Worm (Caenorhabditis elegans) whole organism, L4 larva: ENCODE results near the gene C16H3.3.

Experiments used
- F26F4.8 ChIP-seq: fragments of 200-800 bp; sonication (Bioruptor generic); conservative IDR thresholded peaks from 2 replicates; pipeline ENCODE4 v1.3.6; 2022; ENCODE audit warnings: missing genetic modification characterization, missing compliant biosample characterization
- T20F7.1 ChIP-seq: fragments of 200-800 bp; sonication (Bioruptor generic); optimal IDR thresholded peaks from 2 replicates; lab custom pipeline; 2018; ENCODE audit warnings: mild to moderate bottlenecking, missing genetic modification characterization, missing compliant biosample characterization
- Y75B8A.6 ChIP-seq: fragments of 200-800 bp; sonication (Bioruptor generic); IDR thresholded peaks from 2 replicates; pipeline ENCODE4 v1.3.6; 2022; ENCODE audit warnings: missing genetic modification reagents, missing genetic modification characterization, missing compliant biosample characterization
- ZK546.5 ChIP-seq, 2 experiments: sonication (generic microtip); optimal IDR thresholded peaks; 2 replicates each; lab custom pipeline; 2017; ENCODE audit warnings: missing biosample characterization in 2 of 2, missing genetic modification characterization in 2 of 2
- aly-2 ChIP-seq: sonication (generic microtip); optimal IDR thresholded peaks from 2 replicates; lab custom pipeline; 2018; ENCODE audit warnings: missing biosample characterization, missing genetic modification characterization
- ceh-20 ChIP-seq: fragments of 200-800 bp; sonication (Bioruptor generic); IDR thresholded peaks from 2 replicates; pipeline ENCODE4 v1.3.6; 2022; ENCODE audit warnings: missing genetic modification reagents, missing genetic modification characterization, missing compliant biosample characterization
- ceh-28 ChIP-seq: fragments of 150-350 bp; optimal IDR thresholded peaks from 2 replicates; lab custom pipeline; 2014; ENCODE audit warnings: missing biosample characterization, missing genetic modification reagents, missing genetic modification characterization
- ceh-32 ChIP-seq: sonication (generic microtip); optimal IDR thresholded peaks from 2 replicates; lab custom pipeline; 2016; ENCODE audit warnings: mild to moderate bottlenecking, missing genetic modification characterization, missing compliant biosample characterization; ENCODE audit not compliant: poor library complexity
- ceh-44 ChIP-seq: fragments of 200-800 bp; sonication (Bioruptor generic); IDR thresholded peaks from 2 replicates; pipeline ENCODE4 v1.3.6; 2022; ENCODE audit warnings: missing genetic modification reagents, missing genetic modification characterization, missing compliant biosample characterization
- ctbp-1 ChIP-seq: fragments of 200-800 bp; sonication (Bioruptor generic); IDR thresholded peaks from 2 replicates; pipeline ENCODE4 v1.3.6; 2022; ENCODE audit warnings: missing genetic modification reagents, missing genetic modification characterization, missing compliant biosample characterization
- daf-16 ChIP-seq, 3 experiments: sonication (generic microtip); optimal IDR thresholded peaks; 2 replicates each; lab custom pipeline; 2016 to 2017; ENCODE audit warnings: missing genetic modification characterization in 3 of 3, missing genetic modification reagents in 3 of 3, mild to moderate bottlenecking in 2 of 3, missing compliant biosample characterization in 2 of 3, missing biosample characterization in 1 of 3, moderate library complexity in 1 of 3
- daf-8 ChIP-seq: fragments of 200-800 bp; sonication (Bioruptor generic); IDR thresholded peaks from 2 replicates; pipeline ENCODE4 v1.3.6; 2022; ENCODE audit warnings: missing genetic modification characterization, missing compliant biosample characterization
- dmd-6 ChIP-seq: fragments of 200-800 bp; sonication (Bioruptor generic); IDR thresholded peaks from 2 replicates; pipeline ENCODE4 v1.3.6; 2022; ENCODE audit warnings: missing genetic modification reagents, missing genetic modification characterization, missing compliant biosample characterization
- dmd-8 ChIP-seq: fragments of 200-800 bp; sonication (Bioruptor generic); IDR thresholded peaks from 2 replicates; pipeline ENCODE4 v1.3.6; 2022; ENCODE audit warnings: missing genetic modification characterization, missing compliant biosample characterization
- dpl-1 ChIP-seq: fragments of 150-350 bp; optimal IDR thresholded peaks from 2 replicates; lab custom pipeline; 2014; ENCODE audit warnings: missing biosample characterization, missing genetic modification reagents, missing genetic modification characterization
- dve-1 ChIP-seq: sonication (generic microtip); optimal IDR thresholded peaks from 2 replicates; lab custom pipeline; 2017; ENCODE audit warnings: antibody characterized with exemption, mild to moderate bottlenecking, missing genetic modification characterization, missing compliant biosample characterization; ENCODE audit not compliant: insufficient read depth
- egl-43 ChIP-seq: fragments of 200-800 bp; sonication (Bioruptor generic); IDR thresholded peaks from 2 replicates; pipeline ENCODE4 v1.3.6; 2022; ENCODE audit warnings: missing genetic modification reagents, missing genetic modification characterization, missing compliant biosample characterization
- fkh-10 ChIP-seq: fragments of 150-350 bp; optimal IDR thresholded peaks from 2 replicates; lab custom pipeline; 2014; ENCODE audit warnings: missing biosample characterization, missing genetic modification reagents, missing genetic modification characterization
- hlh-11 ChIP-seq: fragments of 200-800 bp; sonication (Bioruptor generic); optimal IDR thresholded peaks from 2 replicates; lab custom pipeline; 2018; ENCODE audit warnings: mild to moderate bottlenecking, missing genetic modification characterization, missing compliant biosample characterization
- hlh-30 ChIP-seq: sonication (generic microtip); optimal IDR thresholded peaks from 2 replicates; lab custom pipeline; 2017; ENCODE audit warnings: antibody characterized with exemption, mild to moderate bottlenecking, missing genetic modification characterization, missing compliant biosample characterization; ENCODE audit not compliant: insufficient read depth
- hmg-1.1 ChIP-seq: fragments of 200-800 bp; sonication (Bioruptor generic); IDR thresholded peaks from 2 replicates; pipeline ENCODE4 v1.3.6; 2022; ENCODE audit warnings: missing genetic modification reagents, missing genetic modification characterization, missing compliant biosample characterization
- lin-1 ChIP-seq: fragments of 200-800 bp; sonication (Bioruptor generic); IDR thresholded peaks from 2 replicates; pipeline ENCODE4 v1.3.6; 2022; ENCODE audit warnings: missing genetic modification reagents, missing genetic modification characterization, missing compliant biosample characterization
- lin-13 ChIP-seq: fragments of 150-350 bp; optimal IDR thresholded peaks from 2 replicates; lab custom pipeline; 2014; ENCODE audit warnings: missing biosample characterization, missing genetic modification reagents, missing genetic modification characterization
- lin-38 ChIP-seq: fragments of 200-800 bp; sonication (Bioruptor generic); IDR thresholded peaks from 2 replicates; pipeline ENCODE4 v1.3.6; 2022; ENCODE audit warnings: missing genetic modification reagents, missing genetic modification characterization, missing compliant biosample characterization
- lir-3 ChIP-seq: sonication (generic microtip); optimal IDR thresholded peaks from 2 replicates; lab custom pipeline; 2016; ENCODE audit warnings: mild to moderate bottlenecking, missing genetic modification characterization, missing compliant biosample characterization
- lsy-2 ChIP-seq, 2 experiments: fragments of 150-350 bp in 1 of 2; sonication (generic microtip) in 1 of 2; optimal IDR thresholded peaks; 2 replicates each; lab custom pipeline; 2014 to 2017; ENCODE audit warnings: missing biosample characterization in 2 of 2, missing genetic modification characterization in 2 of 2
- mdt-29 ChIP-seq: fragments of 200-800 bp; sonication (Bioruptor generic); IDR thresholded peaks from 2 replicates; pipeline ENCODE4 v1.3.6; 2022; ENCODE audit warnings: missing genetic modification reagents, missing genetic modification characterization, missing compliant biosample characterization
- mep-1 ChIP-seq: fragments of 150-350 bp; sonication (generic microtip); optimal IDR thresholded peaks from 3 replicates; lab custom pipeline; 2014; ENCODE audit warnings: missing biosample characterization, missing genetic modification characterization
- mes-2 ChIP-seq: sonication (generic microtip); optimal IDR thresholded peaks from 2 replicates; lab custom pipeline; 2016; ENCODE audit warnings: missing genotype, mild to moderate bottlenecking, missing genetic modification characterization, missing compliant biosample characterization; ENCODE audit not compliant: poor library complexity, severe bottlenecking
- mxl-2 ChIP-seq: fragments of 200-800 bp; sonication (Bioruptor generic); conservative IDR thresholded peaks from 2 replicates; pipeline ENCODE4 v1.3.6; 2022; ENCODE audit warnings: missing genetic modification reagents, missing genetic modification characterization, missing compliant biosample characterization
- mxl-3 ChIP-seq: fragments of 200-800 bp; sonication (Bioruptor generic); optimal IDR thresholded peaks from 2 replicates; lab custom pipeline; 2018; ENCODE audit warnings: mild to moderate bottlenecking, missing genetic modification characterization, missing compliant biosample characterization
- nhr-111 ChIP-seq: fragments of 200-800 bp; sonication (Bioruptor generic); optimal IDR thresholded peaks from 2 replicates; lab custom pipeline; 2018; ENCODE audit warnings: mild to moderate bottlenecking, missing genetic modification characterization, missing compliant biosample characterization
- nhr-25 ChIP-seq: sonication (generic microtip); optimal IDR thresholded peaks from 2 replicates; lab custom pipeline; 2017; ENCODE audit warnings: missing genetic modification characterization, mild to moderate bottlenecking, missing compliant biosample characterization, antibody characterized with exemption, moderate library complexity, borderline replicate concordance; ENCODE audit not compliant: insufficient read depth
- nhr-28 ChIP-seq: fragments of 150-350 bp; optimal IDR thresholded peaks from 2 replicates; lab custom pipeline; 2014; ENCODE audit warnings: missing biosample characterization, missing genetic modification characterization
- nhr-42 ChIP-seq: fragments of 200-800 bp; sonication (Bioruptor generic); IDR thresholded peaks from 2 replicates; pipeline ENCODE4 v1.3.6; 2022; ENCODE audit warnings: missing genetic modification characterization, missing compliant biosample characterization
- nhr-48 ChIP-seq: sonication (generic microtip); optimal IDR thresholded peaks from 2 replicates; lab custom pipeline; 2016; ENCODE audit warnings: mild to moderate bottlenecking, missing genetic modification characterization, missing compliant biosample characterization
- nhr-6 ChIP-seq: fragments of 150-350 bp; optimal IDR thresholded peaks from 2 replicates; lab custom pipeline; 2014; ENCODE audit warnings: missing biosample characterization, missing genetic modification characterization
- nhr-76 ChIP-seq: fragments of 150-350 bp; optimal IDR thresholded peaks from 2 replicates; lab custom pipeline; 2014; ENCODE audit warnings: missing biosample characterization, missing genetic modification characterization
- nhr-77 ChIP-seq: fragments of 150-350 bp; optimal IDR thresholded peaks from 2 replicates; lab custom pipeline; 2014; ENCODE audit warnings: missing biosample characterization, missing genetic modification characterization
- php-3 ChIP-seq: fragments of 200-800 bp; sonication (Bioruptor generic); IDR thresholded peaks from 2 replicates; pipeline ENCODE4 v1.3.6; 2022; ENCODE audit warnings: missing genetic modification reagents, missing genetic modification characterization, missing compliant biosample characterization
- pqm-1 ChIP-seq: sonication (generic microtip); optimal IDR thresholded peaks from 2 replicates; lab custom pipeline; 2017; ENCODE audit warnings: missing biosample characterization, missing genetic modification characterization
- snpc-4 ChIP-seq: fragments of 150-350 bp; optimal IDR thresholded peaks from 2 replicates; lab custom pipeline; 2014; ENCODE audit warnings: missing biosample characterization, missing genetic modification characterization
- tag-97 ChIP-seq: fragments of 200-800 bp; sonication (Bioruptor generic); IDR thresholded peaks from 2 replicates; pipeline ENCODE4 v1.3.6; 2022; ENCODE audit warnings: missing genetic modification characterization, missing compliant biosample characterization
- unc-39 ChIP-seq: sonication (generic microtip); optimal IDR thresholded peaks from 2 replicates; lab custom pipeline; 2017; ENCODE audit warnings: missing biosample characterization, missing genetic modification characterization
- unc-62 ChIP-seq, 3 experiments: fragments of 150-350 bp in 1 of 3; sonication (generic microtip); optimal IDR thresholded peaks in 2 of 3; peaks in 1 of 3; 1 replicate in 1 of 3; 2 replicates in 2 of 3; lab custom pipeline; 2014 to 2017; ENCODE audit warnings: missing biosample characterization in 3 of 3, missing genetic modification characterization in 3 of 3, missing genetic modification reagents in 3 of 3, missing genotype in 1 of 3
- zfp-2 ChIP-seq: sonication (generic microtip); optimal IDR thresholded peaks from 2 replicates; lab custom pipeline; 2016; ENCODE audit warnings: mild to moderate bottlenecking, missing genetic modification characterization, missing compliant biosample characterization
- zip-11 ChIP-seq: fragments of 200-800 bp; sonication (Bioruptor generic); IDR thresholded peaks from 2 replicates; pipeline ENCODE4 v1.3.6; 2022; ENCODE audit warnings: missing genetic modification characterization, missing compliant biosample characterization
- zip-2 ChIP-seq: fragments of 150-350 bp; optimal IDR thresholded peaks from 2 replicates; lab custom pipeline; 2014; ENCODE audit warnings: missing biosample characterization, missing genetic modification characterization
- ztf-7 ChIP-seq: fragments of 150-350 bp; optimal IDR thresholded peaks from 2 replicates; lab custom pipeline; 2014; ENCODE audit warnings: missing biosample characterization, missing genetic modification characterization

C16H3.3 gene

ce11 chrX:17601345-17601744, 8.5 kb downstream of the C16H3.3 start (continued):
- no peak for TF ChIP-seq dmd-8 (GFP tag; lab: Robert Waterston, UW)
- TF ChIP-seq daf-8 = no peak
- TF ChIP-seq hlh-11 = peak; percentile 64
- TF ChIP-seq mep-1 (tag; lab: Kevin White, UChicago) = peak; percentile 36
- no peak for TF ChIP-seq ceh-28
- no peak for TF ChIP-seq ceh-20 (GFP tag; lab: Robert Waterston, UW)
- TF ChIP-seq ztf-7 (tag; lab: Kevin White, UChicago) = no peak
- no peak for TF ChIP-seq mdt-29 (GFP tag; lab: Robert Waterston, UW)
- no peak for TF ChIP-seq egl-43 (GFP tag; lab: Robert Waterston, UW)
- no peak for TF ChIP-seq aly-2 (tag; lab: Kevin White, UChicago)
- no peak for TF ChIP-seq unc-39
- no peak for TF ChIP-seq nhr-42
- no peak for TF ChIP-seq zip-2
- no peak for TF ChIP-seq ceh-32 (tag; lab: Kevin White, UChicago)
- no peak for TF ChIP-seq F26F4.8 (GFP tag; lab: Robert Waterston, UW)
- no peak for TF ChIP-seq T20F7.1 (GFP tag; lab: Kevin White, UChicago)
- no peak for TF ChIP-seq unc-62 (GFP tag; optimal IDR thresholded peaks at IDR 0.05 in 1 of 2; lab: Kevin White, UChicago)
- no peak for TF ChIP-seq unc-62 (tag; optimal IDR thresholded peaks at IDR 0.05; lab: Kevin White, UChicago)
- TF ChIP-seq dpl-1 = no peak
- no peak for TF ChIP-seq zip-11 (GFP tag; lab: Robert Waterston, UW)
- TF ChIP-seq lsy-2 (tag; optimal IDR thresholded peaks at IDR 0.05; lab: Kevin White, UChicago) = no peak
- no peak for TF ChIP-seq lin-1 (GFP tag; lab: Robert Waterston, UW)
- no peak for TF ChIP-seq hmg-1.1 (GFP tag; lab: Robert Waterston, UW)
- peak; percentile 72 for TF ChIP-seq nhr-28 (tag; lab: Kevin White, UChicago)
- TF ChIP-seq lir-3 (tag; lab: Kevin White, UChicago) = no peak
- TF ChIP-seq nhr-6 = no peak
- TF ChIP-seq ctbp-1 (GFP tag; lab: Robert Waterston, UW) = no peak
- TF ChIP-seq lin-38 = no peak
- no peak for TF ChIP-seq ceh-44
- TF ChIP-seq nhr-48 (tag; lab: Kevin White, UChicago) = no peak
- no peak for TF ChIP-seq nhr-25
- TF ChIP-seq zfp-2 (tag; lab: Kevin White, UChicago) = no peak
- TF ChIP-seq snpc-4 (tag; lab: Kevin White, UChicago) = no peak
- TF ChIP-seq nhr-76 (tag; lab: Kevin White, UChicago) = no peak
- TF ChIP-seq, all 104 proteins: peak for 11

- peak; percentile 96 for TF ChIP-seq pqm-1 (tag; lab: Kevin White, UChicago)
- no peak for TF ChIP-seq nhr-111 (GFP tag; lab: Kevin White, UChicago)
- peak; percentile 26 for TF ChIP-seq hlh-30 (tag; lab: Kevin White, UChicago)
- TF ChIP-seq hlh-11 = peak; percentile 87
- peak; percentile 63 for TF ChIP-seq nhr-48 (tag; lab: Kevin White, UChicago)
- TF ChIP-seq F26F4.8 (GFP tag; lab: Robert Waterston, UW) = no peak
- peak; percentile 72 for TF ChIP-seq dve-1
- TF ChIP-seq dmd-6 (GFP tag; lab: Robert Waterston, UW) = peak; percentile 89
- TF ChIP-seq mxl-2 (GFP tag; lab: Robert Waterston, UW) = no peak
- peak; percentile 31 for TF ChIP-seq mxl-3 (GFP tag; lab: Kevin White, UChicago)
- TF ChIP-seq ceh-20 (GFP tag; lab: Robert Waterston, UW) = no peak
- no peak for TF ChIP-seq mes-2 (tag; lab: Kevin White, UChicago)
- peak; percentile 46 for TF ChIP-seq nhr-77 (tag; lab: Kevin White, UChicago)
- no peak for TF ChIP-seq tag-97 (GFP tag; lab: Robert Waterston, UW)
- TF ChIP-seq nhr-28 (tag; lab: Kevin White, UChicago) = peak; percentile 76
- peak; percentile 19 for TF ChIP-seq lin-13 (GFP tag; lab: Kevin White, UChicago)
- TF ChIP-seq ceh-44 = no peak
- no peak for TF ChIP-seq ZK546.5 (tag; optimal IDR thresholded peaks at IDR 0.05; lab: Kevin White, UChicago)
- TF ChIP-seq Y75B8A.6 (GFP tag; lab: Robert Waterston, UW) = no peak
- TF ChIP-seq zfp-2 (tag; lab: Kevin White, UChicago) = no peak
- peak; percentile 8 for TF ChIP-seq mep-1 (tag; lab: Kevin White, UChicago)
- TF ChIP-seq mdt-29 (GFP tag; lab: Robert Waterston, UW) = no peak
- peak in 1 of 2 experiments; percentile 22 for TF ChIP-seq lsy-2 (tag; optimal IDR thresholded peaks at IDR 0.05; lab: Kevin White, UChicago)
- TF ChIP-seq fkh-10 = no peak
- TF ChIP-seq daf-16 (GFP tag; optimal IDR thresholded peaks at IDR 0.05; lab: Kevin White, UChicago) = peak in 1 of 2 experiments; percentile 63
- peak; percentile 98 for TF ChIP-seq daf-16 (tag; optimal IDR thresholded peaks at IDR 0.05; lab: Kevin White, UChicago)
- peak; percentile 55 for TF ChIP-seq php-3 (GFP tag; lab: Robert Waterston, UW)
These were observed 9.7 kb downstream of the C16H3.3 start, which contains the start of gene lec-9 for ce11 chrX:17600139-17600538. Gene lec-9 (plus strand): TSS chrX:17600487.
